Fruit fly (Drosophila melanogaster): Measurements from ENCODE around the gene Rad9.

Gene Rad9

dm6 chr3L:18822450-18823220 lies 49.7 kb downstream of the Rad9 start, which contains the start of gene Cat:
Cat (plus strand) TSS chr3L:18822604.
- peak; percentile 74 for TF ChIP-seq CG10631 (GFP tag; optimal IDR thresholded peaks at IDR 0.05)
- peak; percentile 89 for TF ChIP-seq topi (GFP tag; optimal IDR thresholded peaks at IDR 0.05)
- TF ChIP-seq CG6854 (GFP tag; optimal IDR thresholded peaks at IDR 0.05) = peak; percentile 100
- TF ChIP-seq Sox102F (GFP tag; optimal IDR thresholded peaks at IDR 0.05) = peak; percentile 96
- peak; percentile 96 for TF ChIP-seq pdm3 (GFP tag; optimal IDR thresholded peaks at IDR 0.05)
- TF ChIP-seq Lpt (GFP tag; optimal IDR thresholded peaks at IDR 0.05) = peak; percentile 99
- peak; percentile 99 for TF ChIP-seq CG3032 (tag; optimal IDR thresholded peaks at IDR 0.05)
- peak; percentile 91 for TF ChIP-seq Sox14 (GFP tag; optimal IDR thresholded peaks at IDR 0.05)
- TF ChIP-seq CG34406 (GFP tag; optimal IDR thresholded peaks at IDR 0.05) = peak; percentile 98
- peak; percentile 84 for TF ChIP-seq esn (GFP tag; optimal IDR thresholded peaks at IDR 0.05)
- peak; percentile 22 for TF ChIP-seq CG31627 (GFP tag; optimal IDR thresholded peaks at IDR 0.05)
- peak; percentile 86 for TF ChIP-seq Hr4 (GFP tag; optimal IDR thresholded peaks at IDR 0.05)
- TF ChIP-seq CG6792 (GFP tag; optimal IDR thresholded peaks at IDR 0.05) = peak; percentile 94
- peak; percentile 92 for TF ChIP-seq CG32006 (GFP tag; optimal IDR thresholded peaks at IDR 0.05)
- peak; percentile 95 for TF ChIP-seq dac (GFP tag; optimal IDR thresholded peaks at IDR 0.05)
- TF ChIP-seq CG6163 (GFP tag; IDR thresholded peaks at IDR 0.05) = peak; percentile 100
- TF ChIP-seq CG8119 (GFP tag; IDR thresholded peaks at IDR 0.05) = peak; percentile 100
- peak; percentile 95 for TF ChIP-seq fd59A (GFP tag; optimal IDR thresholded peaks at IDR 0.05)
- peak; percentile 60 for TF ChIP-seq fkh (GFP tag; optimal IDR thresholded peaks at IDR 0.05)
- TF ChIP-seq CG11902 (GFP tag; optimal IDR thresholded peaks at IDR 0.05) = no peak
- peak; percentile 98 to 99 for TF ChIP-seq salr (GFP tag; optimal IDR thresholded peaks at IDR 0.05)
- peak; percentile 98 for TF ChIP-seq CG8632 (GFP tag; optimal IDR thresholded peaks at IDR 0.05)
- peak; percentile 99 for TF ChIP-seq Ets96B (tag; optimal IDR thresholded peaks at IDR 0.05)
- TF ChIP-seq spab (GFP tag; optimal IDR thresholded peaks at IDR 0.05) = peak; percentile 100
- peak; percentile 83 for TF ChIP-seq Met (GFP tag; optimal IDR thresholded peaks at IDR 0.05)
- TF ChIP-seq CG10669 (GFP tag; optimal IDR thresholded peaks at IDR 0.05) = peak; percentile 99
- peak; percentile 68 for TF ChIP-seq Smox (GFP tag; optimal IDR thresholded peaks at IDR 0.05)
- TF ChIP-seq CG11762 (GFP tag; optimal IDR thresholded peaks at IDR 0.05; ENCODE audit: insufficient read depth) = peak; percentile 96
- TF ChIP-seq CG7368 (GFP tag; optimal IDR thresholded peaks at IDR 0.05) = peak; percentile 98
- peak; percentile 100 for TF ChIP-seq CG16779 (tag; optimal IDR thresholded peaks at IDR 0.05)
- TF ChIP-seq cyc (GFP tag; optimal IDR thresholded peaks at IDR 0.05) = peak; percentile 67
- peak; percentile 100 for TF ChIP-seq net (GFP tag; optimal IDR thresholded peaks at IDR 0.05)
- peak; percentile 92 for TF ChIP-seq Eip93F (GFP tag; optimal IDR thresholded peaks at IDR 0.05)
- peak; percentile 99 for TF ChIP-seq CG1621 (tag; optimal IDR thresholded peaks at IDR 0.05)
- peak; percentile 97 for TF ChIP-seq CG8319 (GFP tag; optimal IDR thresholded peaks at IDR 0.05)
- peak; percentile 14 for TF ChIP-seq Ets21C (GFP tag; optimal IDR thresholded peaks at IDR 0.05)
- peak; percentile 97 for TF ChIP-seq Eip75B (GFP tag; optimal IDR thresholded peaks at IDR 0.05)
- TF ChIP-seq Hr38 (GFP tag; optimal IDR thresholded peaks at IDR 0.05) = peak; percentile 80
- peak; percentile 68 for TF ChIP-seq lz (GFP tag; optimal IDR thresholded peaks at IDR 0.05)
- TF ChIP-seq CG6276 (GFP tag; optimal IDR thresholded peaks at IDR 0.05) = peak; percentile 100
- peak; percentile 92 for TF ChIP-seq Blimp-1 (GFP tag; optimal IDR thresholded peaks at IDR 0.05)
- peak; percentile 100 for TF ChIP-seq CG9139 (GFP tag; optimal IDR thresholded peaks at IDR 0.05)
- peak; percentile 100 for TF ChIP-seq eg (GFP tag; IDR thresholded peaks at IDR 0.05)
- TF ChIP-seq ss (GFP tag; optimal IDR thresholded peaks at IDR 0.05) = peak; percentile 100
- peak; percentile 30 for TF ChIP-seq Hr39 (GFP tag; optimal IDR thresholded peaks at IDR 0.05)
- TF ChIP-seq CG3919 (GFP tag; optimal IDR thresholded peaks at IDR 0.05) = peak; percentile 97
- peak; percentile 77 for TF ChIP-seq acj6 (GFP tag; optimal IDR thresholded peaks at IDR 0.05)
- peak; percentile 88; the same call in 1 of the 2 replicates for TF ChIP-seq CG11294 (GFP tag; IDR thresholded peaks at IDR 0.05)
- no peak for TF ChIP-seq CG4318 (GFP tag; optimal IDR thresholded peaks at IDR 0.05)
- no peak for TF ChIP-seq Sox15 (GFP tag; optimal IDR thresholded peaks at IDR 0.05)
